Fruit fly (Drosophila melanogaster) whole organism, wandering third instar larva: ENCODE measurements around the gene Fum1.
A peak's percentile ranks its signal among the peaks of the same experiment; 100 is the strongest.

Experiments
- Abd-B ChIP-seq: fragments of >200 bp; optimal IDR thresholded peaks from 2 replicates; lab custom pipeline; 2017; ENCODE audit warnings: missing biosample characterization, missing genetic modification characterization
- CG9705 ChIP-seq: fragments of 200-800 bp; sonication (Bioruptor generic); optimal IDR thresholded peaks from 2 replicates; lab custom pipeline; 2018; ENCODE audit warnings: missing biosample characterization, mild to moderate bottlenecking, missing genetic modification characterization
- Dfd ChIP-seq: fragments of >200 bp; optimal IDR thresholded peaks from 2 replicates; lab custom pipeline; 2017; ENCODE audit warnings: missing biosample characterization, missing genetic modification characterization
- GATAd ChIP-seq: sonication (Bioruptor generic); optimal IDR thresholded peaks from 2 replicates; lab custom pipeline; 2016; ENCODE audit warnings: missing biosample characterization, missing genetic modification characterization
- HLH106 ChIP-seq: fragments of 200-800 bp; optimal IDR thresholded peaks from 3 replicates; lab custom pipeline; 2019; ENCODE audit warnings: missing biosample characterization, mild to moderate bottlenecking, missing genetic modification characterization, moderate library complexity
- Hnf4 ChIP-seq: fragments of 200-800 bp; sonication (Bioruptor generic); optimal IDR thresholded peaks from 2 replicates; lab custom pipeline; 2016; ENCODE audit warnings: missing biosample characterization, mild to moderate bottlenecking, missing genetic modification characterization
- Hr83 ChIP-seq: fragments of 200-300 bp; sonication (Bioruptor generic); optimal IDR thresholded peaks from 2 replicates; lab custom pipeline; 2016; ENCODE audit warnings: missing biosample characterization, mild to moderate bottlenecking, missing genetic modification characterization, moderate library complexity; ENCODE audit not compliant: poor library complexity, severe bottlenecking
- Jra ChIP-seq: sonication (Bioruptor generic); optimal IDR thresholded peaks from 2 replicates; lab custom pipeline; 2016; ENCODE audit warnings: missing biosample characterization, missing genetic modification characterization
- Myc ChIP-seq: fragments of >200 bp; optimal IDR thresholded peaks from 2 replicates; lab custom pipeline; 2017
- OdsH ChIP-seq: fragments of 200-800 bp; sonication (Bioruptor generic); optimal IDR thresholded peaks from 2 replicates; lab custom pipeline; 2016; ENCODE audit warnings: missing biosample characterization, mild to moderate bottlenecking, missing genetic modification characterization
- Rel ChIP-seq, 2 experiments: fragments of 200-800 bp; sonication (Bioruptor generic) in 1 of 2; optimal IDR thresholded peaks; 2 replicates in 1 of 2; 3 replicates in 1 of 2; lab custom pipeline; 2016 to 2019; ENCODE audit warnings: mild to moderate bottlenecking in 2 of 2, missing biosample characterization in 2 of 2, missing genetic modification characterization in 2 of 2, moderate library complexity in 1 of 2
- Sp1 ChIP-seq: fragments of 200-800 bp; sonication (Bioruptor generic); optimal IDR thresholded peaks from 3 replicates; lab custom pipeline; 2019; ENCODE audit warnings: missing biosample characterization, mild to moderate bottlenecking, missing genetic modification characterization, moderate library complexity
- Vsx2 ChIP-seq: fragments of 200-300, 225-300 bp; sonication (Bioruptor generic); optimal IDR thresholded peaks from 2 replicates; lab custom pipeline; 2018; ENCODE audit warnings: missing biosample characterization, missing genetic modification characterization; ENCODE audit not compliant: partially characterized antibody
- dsf ChIP-seq: sonication (Bioruptor generic); optimal IDR thresholded peaks from 2 replicates; lab custom pipeline; 2016; ENCODE audit warnings: missing biosample characterization, missing genetic modification characterization, borderline replicate concordance
- ey ChIP-seq: fragments of 200-800 bp; sonication (Bioruptor generic); optimal IDR thresholded peaks from 2 replicates; lab custom pipeline; 2016; ENCODE audit warnings: missing biosample characterization, missing genetic modification characterization
- fru ChIP-seq: fragments of 200-800 bp; sonication (Bioruptor generic); optimal IDR thresholded peaks from 3 replicates; lab custom pipeline; 2016; ENCODE audit warnings: missing biosample characterization, mild to moderate bottlenecking, missing genetic modification characterization
- psq ChIP-seq: fragments of 200-800 bp; sonication (Bioruptor generic); optimal IDR thresholded peaks from 3 replicates; lab custom pipeline; 2017; ENCODE audit warnings: missing biosample characterization, mild to moderate bottlenecking, missing genetic modification characterization, moderate library complexity
- sv ChIP-seq: fragments of 200-800 bp; sonication (Bioruptor generic); optimal IDR thresholded peaks from 3 replicates; lab custom pipeline; 2016; ENCODE audit warnings: missing biosample characterization, missing genetic modification characterization
- usp ChIP-seq: fragments of >200 bp; optimal IDR thresholded peaks from 2 replicates; lab custom pipeline; 2017; ENCODE audit warnings: missing biosample characterization, missing genetic modification characterization
- woc ChIP-seq: sonication (Bioruptor generic); optimal IDR thresholded peaks from 2 replicates; lab custom pipeline; 2016; ENCODE audit warnings: missing biosample characterization, mild to moderate bottlenecking, missing genetic modification characterization

The Fum1 gene

dm6 chrX:6678635-6679501, 644 bp downstream of the Fum1 start, which contains the start of gene ND-ASHI (continued):
- peak; percentile 94 for TF ChIP-seq woc (GFP tag; lab: Kevin White, UChicago)
- TF ChIP-seq fru (GFP tag; lab: Kevin White, UChicago): peak; percentile 95

- TF ChIP-seq Dfd (GFP tag; lab: Kevin White, UChicago) (no peak), Hnf4 (GFP tag; lab: Kevin White, UChicago) (no peak), Myc (lab: Kevin White, UChicago) (no peak), Abd-B (GFP tag; lab: Kevin White, UChicago) (no peak), Rel (GFP tag; optimal IDR thresholded peaks at IDR 0.05; lab: Kevin White, UChicago) (no peak), Rel (tag; optimal IDR thresholded peaks at IDR 0.05; lab: Kevin White, UChicago) (peak; percentile 84), Vsx2 (GFP tag; lab: Kevin White, UChicago) (no peak), Hr83 (no peak)
These were observed 1.2 kb downstream of the Fum1 start for dm6 chrX:6679502-6679810.

- TF ChIP-seq dsf (no peak), sv (GFP tag; lab: Kevin White, UChicago) (no peak), GATAd (GFP tag; lab: Kevin White, UChicago) (no peak), ey (GFP tag; lab: Kevin White, UChicago) (no peak), Sp1 (GFP tag; lab: Kevin White, UChicago) (no peak), usp (GFP tag; lab: Kevin White, UChicago) (no peak), Jra (GFP tag; lab: Kevin White, UChicago) (no peak), HLH106 (tag; lab: Kevin White, UChicago) (no peak), Myc (lab: Kevin White, UChicago) (no peak)
These were observed 3.2 kb downstream of the Fum1 start, which contains the start of gene Fum2 for dm6 chrX:6681467-6681866. TSS of gene Fum2 (plus strand) at chrX:6681767.

dm6 chrX:6683635-6684499, 5.6 kb downstream of the Fum1 start, which contains the start of gene Pink1:
TSS of gene Pink1 (plus strand) at chrX:6683798.
- TF ChIP-seq GATAd (GFP tag; lab: Kevin White, UChicago): no peak
- peak; percentile 17 for TF ChIP-seq Myc (lab: Kevin White, UChicago)
- TF ChIP-seq Sp1 (GFP tag; lab: Kevin White, UChicago): peak; percentile 4
- no peak for TF ChIP-seq Rel (GFP tag; optimal IDR thresholded peaks at IDR 0.05; lab: Kevin White, UChicago)
- TF ChIP-seq Rel (tag; optimal IDR thresholded peaks at IDR 0.05; lab: Kevin White, UChicago): peak; percentile 19

dm6 chrX:6687267-6687666, 9.0 kb downstream of the Fum1 start, which contains the start of gene CG44303:
TSS of gene CG44303 (minus strand) at chrX:6687420.
- TF ChIP-seq Vsx2 (GFP tag; lab: Kevin White, UChicago): no peak
- no peak for TF ChIP-seq OdsH
- no peak for TF ChIP-seq CG9705
- no peak for TF ChIP-seq fru (GFP tag; lab: Kevin White, UChicago)
- TF ChIP-seq psq (GFP tag; lab: Kevin White, UChicago): no peak
- TF ChIP-seq, all 38 proteins: peak for 0

- TF ChIP-seq Jra (GFP tag; lab: Kevin White, UChicago) (no peak), Myc (lab: Kevin White, UChicago) (peak; percentile 44), fru (GFP tag; lab: Kevin White, UChicago) (no peak), ey (GFP tag; lab: Kevin White, UChicago) (no peak)
These were observed 10.6 kb downstream of the Fum1 start, which contains the start of gene CG3184 for dm6 chrX:6688620-6689400. TSS of gene CG3184 (minus strand) at chrX:6688774.
